Fruit fly (Drosophila melanogaster): ENCODE measurements around the gene Pgant7.
A peak's percentile ranks its signal among the peaks of the same experiment; 100 is the strongest.

DNA sequence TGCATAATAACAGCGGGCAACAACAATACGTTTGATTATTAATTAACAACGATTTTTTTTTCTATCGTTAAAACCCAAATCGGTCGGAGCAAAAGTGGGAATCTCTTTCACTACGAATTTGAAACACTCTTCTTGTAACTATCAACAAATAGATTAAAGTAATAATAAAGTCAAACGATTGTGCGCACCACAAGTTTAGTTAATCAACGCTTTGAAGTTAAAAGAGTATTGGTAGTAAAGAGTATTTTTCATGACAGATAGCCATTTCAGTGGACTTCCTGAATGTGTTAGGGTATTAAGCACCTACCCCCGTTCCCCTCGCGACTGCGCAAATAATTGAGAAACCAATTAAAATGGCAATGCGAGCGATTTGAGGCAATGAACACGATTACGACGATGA lies 47.0 kb upstream of the Pgant7 start:
- TF ChIP-seq CG12605 (GFP tag; IDR thresholded peaks at IDR 0.05), result peak; percentile 63
- TF ChIP-seq CG4496 (GFP tag; IDR thresholded peaks at IDR 0.05), result peak; percentile 94
- TF ChIP-seq CG14655 (GFP tag; optimal IDR thresholded peaks at IDR 0.05), result peak; percentile 56
- TF ChIP-seq fd96Ca (GFP tag; IDR thresholded peaks at IDR 0.05), result peak; percentile 94
- TF ChIP-seq Snoo (tag; optimal IDR thresholded peaks at IDR 0.05), result peak; percentile 23
- TF ChIP-seq D1 (tag; optimal IDR thresholded peaks at IDR 0.05), result no peak
